Worm (Caenorhabditis elegans): ENCODE results near the gene dnj-20.

The dnj-20 gene

DNA sequence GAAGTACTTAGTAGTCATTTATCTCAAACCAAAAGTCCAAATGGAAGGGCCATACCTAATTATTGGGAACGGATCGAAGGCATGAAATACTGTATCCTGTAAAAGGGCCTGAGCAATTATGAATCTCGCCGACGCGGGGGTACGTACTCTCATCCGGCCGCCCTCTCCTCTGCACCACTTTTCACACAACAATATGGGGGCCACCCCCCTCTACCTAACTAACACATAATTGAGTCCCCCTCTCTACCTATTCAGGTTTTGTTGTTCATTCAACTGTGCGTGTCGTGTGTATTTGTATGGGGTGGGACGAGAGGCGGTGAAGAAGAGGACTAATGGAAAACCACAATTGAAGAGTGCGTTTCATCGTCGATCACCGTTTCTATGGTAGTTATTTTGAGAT lies 49.6 kb downstream of the dnj-20 start:
- TF ChIP-seq fkh-10 (GFP tag; optimal IDR thresholded peaks at IDR 0.05) (no peak), nhr-28 (tag; optimal IDR thresholded peaks at IDR 0.05) (no peak), xbp-1 (tag; optimal IDR thresholded peaks at IDR 0.05) (no peak), swsn-7 (tag; optimal IDR thresholded peaks at IDR 0.05) (no peak), nhr-20 (tag; optimal IDR thresholded peaks at IDR 0.05) (no peak), blmp-1 (tag; optimal IDR thresholded peaks at IDR 0.05) (peak; percentile 10), unc-86 (tag; optimal IDR thresholded peaks at IDR 0.05) (no peak), nhr-47 (tag; optimal IDR thresholded peaks at IDR 0.05) (no peak), snu-23 (GFP tag; optimal IDR thresholded peaks at IDR 0.05) (no peak), hpl-2 (GFP tag; optimal IDR thresholded peaks at IDR 0.05) (no peak), dpl-1 (GFP tag; optimal IDR thresholded peaks at IDR 0.05) (no peak), nhr-11 (tag; optimal IDR thresholded peaks at IDR 0.05) (no peak), hlh-4 (tag; optimal IDR thresholded peaks at IDR 0.05) (no peak), skn-1 (tag; optimal IDR thresholded peaks at IDR 0.05) (no peak), nhr-237 (tag; optimal IDR thresholded peaks at IDR 0.05) (no peak), lsy-2 (tag; optimal IDR thresholded peaks at IDR 0.05) (no peak), unc-62 (GFP tag; optimal IDR thresholded peaks at IDR 0.05) (no peak), aly-2 (tag; optimal IDR thresholded peaks at IDR 0.05) (no peak), tbx-2 (tag; optimal IDR thresholded peaks at IDR 0.05) (no peak), zag-1 (tag; optimal IDR thresholded peaks at IDR 0.05) (no peak), fkh-8 (tag; optimal IDR thresholded peaks at IDR 0.05) (peak; percentile 22), pag-3 (tag; optimal IDR thresholded peaks at IDR 0.05; ENCODE audit: borderline replicate concordance, insufficient read depth) (no peak), efl-1 (optimal IDR thresholded peaks at IDR 0.05) (no peak), efl-1 (GFP tag; optimal IDR thresholded peaks at IDR 0.05 in 1 of 2) (peak in 1 of 2 experiments; percentile 65), lin-35 (GFP tag; optimal IDR thresholded peaks at IDR 0.05) (no peak), sox-4 (tag; optimal IDR thresholded peaks at IDR 0.05) (no peak), sup-37 (GFP tag; optimal IDR thresholded peaks at IDR 0.05) (no peak), elt-2 (tag; optimal IDR thresholded peaks at IDR 0.05) (no peak), grh-1 (GFP tag; IDR thresholded peaks at IDR 0.05) (0 out of 2 replicates have a peak, but pooled peaks have one; percentile 28), mdl-1 (tag; optimal IDR thresholded peaks at IDR 0.05) (no peak), rnt-1 (tag; optimal IDR thresholded peaks at IDR 0.05) (no peak), aha-1 (tag; optimal IDR thresholded peaks at IDR 0.05) (no peak), hlh-17 (GFP tag; optimal IDR thresholded peaks at IDR 0.05; ENCODE audit: borderline replicate concordance) (no peak), F16B12.6 (tag; optimal IDR thresholded peaks at IDR 0.05) (no peak), pax-3 (tag; optimal IDR thresholded peaks at IDR 0.05) (no peak), lin-14 (GFP tag; optimal IDR thresholded peaks at IDR 0.05) (peak; percentile 46)

- no peak for TF ChIP-seq mef-2 (tag; optimal IDR thresholded peaks at IDR 0.05)
- no peak for TF ChIP-seq isw-1 (GFP tag; IDR thresholded peaks at IDR 0.05)
- TF ChIP-seq unc-130 (tag; optimal IDR thresholded peaks at IDR 0.05) = no peak
- TF ChIP-seq egl-13 (tag; optimal IDR thresholded peaks at IDR 0.05) = no peak
- no peak for TF ChIP-seq ceh-82 (tag; optimal IDR thresholded peaks at IDR 0.05)
- TF ChIP-seq mep-1 (tag; optimal IDR thresholded peaks at IDR 0.05) = peak; percentile 2
- no peak for TF ChIP-seq fos-1 (tag; optimal IDR thresholded peaks at IDR 0.05)
- no peak for TF ChIP-seq pax-3 (tag; optimal IDR thresholded peaks at IDR 0.05)
- TF ChIP-seq efl-1 (optimal IDR thresholded peaks at IDR 0.05) = no peak
- TF ChIP-seq efl-1 (GFP tag; optimal IDR thresholded peaks at IDR 0.05 in 1 of 2) = peak in 1 of 2 experiments; percentile 59
- no peak for TF ChIP-seq ets-5 (GFP tag; IDR thresholded peaks at IDR 0.05)
- TF ChIP-seq hpl-2 (GFP tag; optimal IDR thresholded peaks at IDR 0.05) = no peak
- TF ChIP-seq lin-35 (GFP tag; optimal IDR thresholded peaks at IDR 0.05) = peak in 1 of 2 experiments; percentile 24
- no peak for TF ChIP-seq nhr-47 (tag; optimal IDR thresholded peaks at IDR 0.05)
- TF ChIP-seq nhr-76 (tag; optimal IDR thresholded peaks at IDR 0.05) = no peak
- TF ChIP-seq ceh-88 (GFP tag; IDR thresholded peaks at IDR 0.05) = no peak
- no peak for TF ChIP-seq C34B4.2 (tag; optimal IDR thresholded peaks at IDR 0.05)
- 0 out of 2 replicates have a peak, but pooled peaks have one; percentile 12 for TF ChIP-seq nhr-19 (GFP tag; conservative IDR thresholded peaks at IDR 0.05)
- TF ChIP-seq nhr-237 (tag; optimal IDR thresholded peaks at IDR 0.05) = no peak
- TF ChIP-seq fkh-8 (tag; optimal IDR thresholded peaks at IDR 0.05) = no peak
- no peak for TF ChIP-seq ceh-90 (tag; optimal IDR thresholded peaks at IDR 0.05)
- no peak for TF ChIP-seq nhr-11 (tag; optimal IDR thresholded peaks at IDR 0.05)
- no peak for TF ChIP-seq ceh-63 (GFP tag; optimal IDR thresholded peaks at IDR 0.05)
- TF ChIP-seq fkh-10 (GFP tag; optimal IDR thresholded peaks at IDR 0.05) = no peak
- TF ChIP-seq C04F5.9 (tag; optimal IDR thresholded peaks at IDR 0.05) = no peak
- TF ChIP-seq snu-23 (GFP tag; optimal IDR thresholded peaks at IDR 0.05) = peak; percentile 71
- TF ChIP-seq vab-15 (tag; optimal IDR thresholded peaks at IDR 0.05) = no peak
- peak; percentile 80 for TF ChIP-seq nhr-85 (tag)
- no peak for TF ChIP-seq dpl-1 (GFP tag; optimal IDR thresholded peaks at IDR 0.05)
These were observed 50.6 kb downstream of the dnj-20 start for ce11 chrII:9573412-9573811.

Measured in whole organism, L1 larva.